Worm (Caenorhabditis elegans) whole organism, L1 larva: Measurements from ENCODE around the gene dhs-17.

Source experiments
- C16A3.4 ChIP-seq: fragments of 150-350 bp; optimal IDR thresholded peaks from 2 replicates; lab custom pipeline; 2014; ENCODE audit warnings: missing biosample characterization, missing genetic modification characterization
- aha-1 ChIP-seq: fragments of 150-350 bp; optimal IDR thresholded peaks from 2 replicates; lab custom pipeline; 2014; ENCODE audit warnings: missing biosample characterization, missing genetic modification characterization
- blmp-1 ChIP-seq: fragments of 150-350 bp; optimal IDR thresholded peaks from 2 replicates; lab custom pipeline; 2014; ENCODE audit warnings: missing biosample characterization, missing genetic modification characterization
- ceh-8 ChIP-seq: fragments of 200-800 bp; sonication (Bioruptor generic); optimal IDR thresholded peaks from 2 replicates; lab custom pipeline; 2018; ENCODE audit warnings: mild to moderate bottlenecking, missing genetic modification characterization, moderate library complexity, missing compliant biosample characterization
- ceh-82 ChIP-seq, 3 experiments: fragments of 150-350 bp in 1 of 3; sonication (generic microtip) in 2 of 3; optimal IDR thresholded peaks; 2 replicates each; lab custom pipeline; 2014 to 2017; ENCODE audit warnings: missing biosample characterization in 3 of 3, missing genetic modification characterization in 3 of 3
- ces-1 ChIP-seq: fragments of 150-350 bp; optimal IDR thresholded peaks from 2 replicates; lab custom pipeline; 2014; ENCODE audit warnings: missing biosample characterization, missing genetic modification reagents, missing genetic modification characterization
- dpl-1 ChIP-seq, 3 experiments: fragments of 150-350 bp in 2 of 3; sonication (generic microtip) in 1 of 3; optimal IDR thresholded peaks; 2 replicates each; lab custom pipeline; 2014 to 2017; ENCODE audit warnings: missing biosample characterization in 3 of 3, missing genetic modification characterization in 3 of 3, missing genetic modification reagents in 3 of 3
- dsc-1 ChIP-seq: sonication (generic microtip); optimal IDR thresholded peaks from 2 replicates; lab custom pipeline; 2016; ENCODE audit warnings: mild to moderate bottlenecking, missing genetic modification characterization, missing compliant biosample characterization
- efl-1 ChIP-seq, 4 experiments: fragments of 150-350 bp; optimal IDR thresholded peaks in 3 of 4; peaks in 1 of 4; 1 replicate in 1 of 4; 2 replicates in 3 of 4; lab custom pipeline; 2014; ENCODE audit warnings: missing biosample characterization in 2 of 4, missing genetic modification characterization in 2 of 4, missing genetic modification reagents in 2 of 4
- efl-3 ChIP-seq: fragments of 200-800 bp; sonication (Bioruptor generic); optimal IDR thresholded peaks from 2 replicates; lab custom pipeline; 2018; ENCODE audit warnings: mild to moderate bottlenecking, missing genetic modification characterization, missing compliant biosample characterization
- egl-13 ChIP-seq: sonication (generic microtip); optimal IDR thresholded peaks from 2 replicates; lab custom pipeline; 2016; ENCODE audit warnings: missing genotype, missing genetic modification reagents, missing genetic modification characterization, missing compliant biosample characterization
- fkh-10 ChIP-seq: sonication (generic microtip); optimal IDR thresholded peaks from 2 replicates; lab custom pipeline; 2017; ENCODE audit warnings: missing biosample characterization, missing genetic modification reagents, missing genetic modification characterization
- fkh-8 ChIP-seq: sonication (generic microtip); optimal IDR thresholded peaks from 2 replicates; lab custom pipeline; 2016; ENCODE audit warnings: mild to moderate bottlenecking, missing genetic modification characterization, missing compliant biosample characterization
- grh-1 ChIP-seq: fragments of 200-800 bp; sonication (Bioruptor generic); IDR thresholded peaks from 2 replicates; pipeline ENCODE4 v1.3.6; 2022; ENCODE audit warnings: missing genetic modification reagents, missing genetic modification characterization, missing compliant biosample characterization
- hlh-17 ChIP-seq: fragments of 200-800 bp; sonication (Bioruptor generic); optimal IDR thresholded peaks from 2 replicates; lab custom pipeline; 2018; ENCODE audit warnings: missing genetic modification characterization, mild to moderate bottlenecking, missing compliant biosample characterization, moderate library complexity, borderline replicate concordance
- hlh-4 ChIP-seq: sonication (generic microtip); optimal IDR thresholded peaks from 2 replicates; lab custom pipeline; 2016; ENCODE audit warnings: mild to moderate bottlenecking, missing genetic modification characterization, missing compliant biosample characterization
- lin-14 ChIP-seq: fragments of 200-800 bp; sonication (Bioruptor generic); optimal IDR thresholded peaks from 2 replicates; lab custom pipeline; 2018; ENCODE audit warnings: mild to moderate bottlenecking, missing genetic modification characterization, moderate library complexity, missing compliant biosample characterization
- lin-35 ChIP-seq, 2 experiments: fragments of 150-350 bp; optimal IDR thresholded peaks; 2 replicates each; lab custom pipeline; 2014; ENCODE audit warnings: missing biosample characterization in 2 of 2, missing genetic modification characterization in 2 of 2, missing genetic modification reagents in 2 of 2
- lsy-2 ChIP-seq, 2 experiments: fragments of 150-350 bp; optimal IDR thresholded peaks; 2 replicates each; lab custom pipeline; 2014; ENCODE audit warnings: missing biosample characterization in 2 of 2, missing genetic modification characterization in 2 of 2
- nhr-11 ChIP-seq: fragments of 150-350 bp; optimal IDR thresholded peaks from 2 replicates; lab custom pipeline; 2014; ENCODE audit warnings: missing biosample characterization, missing genetic modification characterization
- nhr-20 ChIP-seq: sonication (generic microtip); optimal IDR thresholded peaks from 2 replicates; lab custom pipeline; 2016; ENCODE audit warnings: mild to moderate bottlenecking, missing genetic modification characterization, missing compliant biosample characterization
- nhr-237 ChIP-seq: fragments of 150-350 bp; optimal IDR thresholded peaks from 2 replicates; lab custom pipeline; 2014; ENCODE audit warnings: missing biosample characterization, missing genetic modification characterization
- nhr-28 ChIP-seq: fragments of 150-350 bp; optimal IDR thresholded peaks from 2 replicates; lab custom pipeline; 2014; ENCODE audit warnings: missing biosample characterization, missing genetic modification characterization
- nhr-71 ChIP-seq: sonication (generic microtip); optimal IDR thresholded peaks from 2 replicates; lab custom pipeline; 2016; ENCODE audit warnings: mild to moderate bottlenecking, missing genetic modification characterization, moderate library complexity, missing compliant biosample characterization
- nhr-77 ChIP-seq: fragments of 150-350 bp; optimal IDR thresholded peaks from 2 replicates; lab custom pipeline; 2014; ENCODE audit warnings: missing biosample characterization, missing genetic modification characterization
- pag-3 ChIP-seq: sonication (generic microtip); optimal IDR thresholded peaks from 2 replicates; lab custom pipeline; 2017; ENCODE audit warnings: missing genetic modification characterization, mild to moderate bottlenecking, missing compliant biosample characterization, antibody characterized with exemption, borderline replicate concordance; ENCODE audit not compliant: insufficient read depth
- pax-3 ChIP-seq: fragments of 200-800 bp; sonication (Bioruptor generic); optimal IDR thresholded peaks from 2 replicates; lab custom pipeline; 2018; ENCODE audit warnings: mild to moderate bottlenecking, missing genetic modification characterization, moderate library complexity, missing compliant biosample characterization
- pqm-1 ChIP-seq: sonication (generic microtip); optimal IDR thresholded peaks from 3 replicates; lab custom pipeline; 2017; ENCODE audit warnings: missing biosample characterization, missing genetic modification characterization
- rnt-1 ChIP-seq: sonication (generic microtip); optimal IDR thresholded peaks from 2 replicates; lab custom pipeline; 2016; ENCODE audit warnings: mild to moderate bottlenecking, missing genetic modification characterization, moderate library complexity, missing compliant biosample characterization
- snpc-4 ChIP-seq: fragments of 150-350 bp; optimal IDR thresholded peaks from 2 replicates; lab custom pipeline; 2014; ENCODE audit warnings: missing biosample characterization, missing genetic modification characterization
- snu-23 ChIP-seq: sonication (generic microtip); optimal IDR thresholded peaks from 2 replicates; lab custom pipeline; 2016; ENCODE audit warnings: missing genetic modification characterization, missing compliant biosample characterization
- sptf-1 ChIP-seq: fragments of 150-350 bp; optimal IDR thresholded peaks from 2 replicates; lab custom pipeline; 2014; ENCODE audit warnings: missing biosample characterization, missing genetic modification characterization
- swsn-7 ChIP-seq: sonication (generic microtip); optimal IDR thresholded peaks from 2 replicates; lab custom pipeline; 2016; ENCODE audit warnings: missing genetic modification characterization, missing compliant biosample characterization
- tbx-2 ChIP-seq: sonication (generic microtip); optimal IDR thresholded peaks from 2 replicates; lab custom pipeline; 2016; ENCODE audit warnings: missing genetic modification characterization, missing compliant biosample characterization
- unc-30 ChIP-seq: sonication (generic microtip); optimal IDR thresholded peaks from 2 replicates; lab custom pipeline; 2017; ENCODE audit warnings: missing biosample characterization, missing genetic modification characterization
- unc-62 ChIP-seq: fragments of 150-350 bp; optimal IDR thresholded peaks from 2 replicates; lab custom pipeline; 2014; ENCODE audit warnings: missing biosample characterization, missing genetic modification reagents, missing genetic modification characterization
- unc-86 ChIP-seq: sonication (generic microtip); optimal IDR thresholded peaks from 2 replicates; lab custom pipeline; 2016; ENCODE audit warnings: missing genetic modification characterization, missing compliant biosample characterization
- unc-98 ChIP-seq: fragments of 200-800 bp; sonication (Bioruptor generic); IDR thresholded peaks from 2 replicates; pipeline ENCODE4 v1.3.6; 2022; ENCODE audit warnings: missing genetic modification characterization, missing compliant biosample characterization
- vab-15 ChIP-seq: sonication (generic microtip); optimal IDR thresholded peaks from 2 replicates; lab custom pipeline; 2017; ENCODE audit warnings: missing genotype, mild to moderate bottlenecking, missing genetic modification characterization, missing compliant biosample characterization
- xbp-1 ChIP-seq: sonication (generic microtip); optimal IDR thresholded peaks from 2 replicates; lab custom pipeline; 2016; ENCODE audit warnings: missing genetic modification characterization, missing compliant biosample characterization
- zag-1 ChIP-seq: fragments of 150-350 bp; optimal IDR thresholded peaks from 2 replicates; lab custom pipeline; 2014; ENCODE audit warnings: missing biosample characterization, missing genetic modification characterization
- ztf-4 ChIP-seq: fragments of 150-350 bp; optimal IDR thresholded peaks from 2 replicates; lab custom pipeline; 2014; ENCODE audit warnings: missing biosample characterization, missing genetic modification characterization

dhs-17 gene

DNA sequence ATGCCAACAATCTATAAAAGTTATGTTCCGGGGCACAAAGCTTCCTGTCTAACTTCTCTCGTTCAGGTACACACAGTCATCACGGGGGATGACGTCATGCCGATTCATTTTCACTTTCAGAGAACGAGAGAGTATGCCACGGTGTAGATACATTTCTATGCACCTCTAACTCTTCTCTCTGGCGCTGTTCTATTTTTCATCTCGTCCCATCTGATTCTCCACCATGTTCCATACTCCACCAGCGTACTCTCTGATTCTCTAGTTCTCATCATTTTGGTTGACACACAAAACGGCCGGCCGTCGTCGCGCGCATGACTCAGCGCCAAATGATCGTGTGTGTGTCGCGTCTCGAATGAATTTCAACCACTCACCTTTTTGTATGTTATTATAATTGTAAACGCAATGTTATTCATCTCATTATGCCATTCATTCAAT lies 34.2 kb downstream of the dhs-17 start (continued):
- TF ChIP-seq unc-98 (GFP tag; lab: Robert Waterston, UW) (no peak), nhr-77 (peak; percentile 97), pax-3 (tag; lab: Kevin White, UChicago) (peak; percentile 88), C16A3.4 (tag; lab: Kevin White, UChicago) (peak; percentile 87), grh-1 (peak; percentile 80), dsc-1 (tag; lab: Kevin White, UChicago) (peak; percentile 86), nhr-28 (no peak), efl-1 (optimal IDR thresholded peaks at IDR 0.05; lab: Kevin White, UChicago) (peak; percentile 82 to 92), efl-1 (GFP tag; optimal IDR thresholded peaks at IDR 0.05 in 1 of 2; lab: Kevin White, UChicago) (peak; percentile 56 to 94), dpl-1 (GFP tag; optimal IDR thresholded peaks at IDR 0.05; lab: Kevin White, UChicago) (peak; percentile 64 to 69 (median 66)), unc-86 (peak; percentile 82), aha-1 (tag; lab: Kevin White, UChicago) (peak; percentile 37), hlh-4 (tag; lab: Kevin White, UChicago) (no peak)
- TF ChIP-seq, all 84 proteins: peak for 57

DNA sequence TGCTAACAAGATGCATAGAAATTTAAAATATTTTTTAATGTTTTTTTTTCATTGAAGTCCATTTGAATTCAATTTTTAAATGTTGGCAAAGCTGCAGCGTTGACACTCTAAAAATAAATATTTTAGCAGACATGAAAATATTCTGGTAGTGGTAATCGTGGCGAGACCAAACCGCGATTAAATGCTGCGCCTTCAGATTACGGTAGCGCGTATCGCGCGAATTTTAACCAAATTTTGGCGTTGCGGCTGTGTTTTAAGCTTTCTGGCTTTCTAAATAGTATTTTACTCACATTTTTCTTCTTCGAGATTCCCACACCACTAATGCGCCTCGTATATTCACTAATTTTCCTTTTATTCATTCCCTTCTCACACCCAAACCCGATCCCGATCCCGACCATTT lies 38.5 kb downstream of the dhs-17 start, which contains the start of gene cpg-4:
Gene cpg-4 (plus strand): TSS at position 303 of the 400 bp plus-strand sequence.
- TF ChIP-seq tbx-2 (no peak), lin-35 (GFP tag; optimal IDR thresholded peaks at IDR 0.05; lab: Kevin White, UChicago) (no peak), nhr-77 (no peak), sptf-1 (no peak), pag-3 (tag; lab: Kevin White, UChicago) (no peak), efl-1 (optimal IDR thresholded peaks at IDR 0.05; lab: Kevin White, UChicago) (no peak), efl-1 (GFP tag; optimal IDR thresholded peaks at IDR 0.05 in 1 of 2; lab: Kevin White, UChicago) (no peak), unc-62 (GFP tag; lab: Kevin White, UChicago) (no peak), fkh-10 (GFP tag; lab: Kevin White, UChicago) (no peak), ceh-8 (GFP tag; lab: Kevin White, UChicago) (no peak), ces-1 (GFP tag; lab: Kevin White, UChicago) (no peak), blmp-1 (tag; lab: Kevin White, UChicago) (no peak), ceh-82 (tag; optimal IDR thresholded peaks at IDR 0.05; lab: Kevin White, UChicago) (no peak)
- TF ChIP-seq, all 84 proteins: peak for 0

DNA sequence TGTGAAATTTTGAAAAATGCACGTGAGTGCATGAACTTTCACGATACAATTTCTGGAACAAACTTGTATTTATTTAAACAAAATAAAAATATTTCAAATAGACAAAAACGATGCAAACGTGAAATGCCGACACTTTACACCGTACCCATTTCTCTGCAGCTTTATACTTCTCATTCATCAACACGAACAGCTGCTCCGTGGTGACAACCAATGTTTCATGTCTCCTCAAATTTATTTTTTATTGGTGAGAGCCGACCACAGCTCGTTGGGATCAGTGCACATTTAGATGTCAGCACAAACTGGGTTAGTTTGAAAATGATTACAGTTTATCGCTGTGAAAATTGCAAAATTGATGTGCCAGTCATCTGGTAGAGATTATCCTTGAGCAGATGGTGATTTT lies 39.0 kb downstream of the dhs-17 start:
- no peak for TF ChIP-seq sptf-1
- peak; percentile 4 for TF ChIP-seq nhr-71 (tag; lab: Kevin White, UChicago)
- TF ChIP-seq rnt-1: peak; percentile 51
- TF ChIP-seq nhr-11 (tag; lab: Kevin White, UChicago): no peak
- TF ChIP-seq dsc-1 (tag; lab: Kevin White, UChicago): no peak
- TF ChIP-seq nhr-237 (tag; lab: Kevin White, UChicago): no peak
- TF ChIP-seq dpl-1 (GFP tag; optimal IDR thresholded peaks at IDR 0.05; lab: Kevin White, UChicago): no peak
- TF ChIP-seq zag-1: no peak
- TF ChIP-seq vab-15 (tag; lab: Kevin White, UChicago): no peak
- TF ChIP-seq unc-30 (tag; lab: Kevin White, UChicago): no peak
- no peak for TF ChIP-seq efl-1 (optimal IDR thresholded peaks at IDR 0.05; lab: Kevin White, UChicago)
- peak in 1 of 2 experiments; percentile 31 for TF ChIP-seq efl-1 (GFP tag; optimal IDR thresholded peaks at IDR 0.05 in 1 of 2; lab: Kevin White, UChicago)
- TF ChIP-seq lin-14 (GFP tag; lab: Kevin White, UChicago): peak; percentile 30
- TF ChIP-seq pqm-1 (tag; lab: Kevin White, UChicago): no peak
- TF ChIP-seq, all 84 proteins: peak for 4

DNA sequence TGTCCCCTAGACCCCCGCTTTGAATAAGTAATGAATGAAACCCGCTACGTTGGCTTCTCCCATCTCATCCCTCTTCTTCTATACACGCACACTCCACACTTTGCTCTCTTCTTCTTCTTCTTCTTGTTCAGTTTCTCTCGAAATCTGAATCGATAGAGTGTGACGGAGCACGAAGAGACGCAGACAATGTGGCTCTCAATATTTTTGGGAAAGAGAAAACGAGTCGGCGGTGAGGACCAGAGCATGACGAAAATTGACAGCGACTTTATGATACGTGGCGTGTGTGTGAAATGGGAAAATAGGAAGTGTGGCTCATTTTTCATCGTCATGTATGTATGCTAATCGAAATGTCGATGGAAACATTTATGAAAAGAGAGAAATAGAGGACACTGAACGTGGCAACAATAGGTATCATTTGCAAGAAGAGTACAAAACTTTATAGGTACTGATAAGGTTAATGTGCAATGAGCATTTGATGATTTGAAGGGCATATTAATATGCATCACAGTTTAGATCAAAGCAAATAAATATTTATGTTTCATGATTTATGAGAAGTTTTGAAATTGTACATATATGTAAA lies 43.0 kb downstream of the dhs-17 start:
- peak in 2 of 3 experiments; percentile 20 to 47 for TF ChIP-seq dpl-1 (GFP tag; optimal IDR thresholded peaks at IDR 0.05; lab: Kevin White, UChicago)
- TF ChIP-seq nhr-20 (tag; lab: Kevin White, UChicago): peak; percentile 22
- TF ChIP-seq dsc-1 (tag; lab: Kevin White, UChicago): peak; percentile 52
- TF ChIP-seq ceh-82 (tag; optimal IDR thresholded peaks at IDR 0.05; lab: Kevin White, UChicago): peak; percentile 34 to 59 (median 38)
- TF ChIP-seq rnt-1: peak; percentile 56
- peak; percentile 87 for TF ChIP-seq fkh-8 (tag; lab: Kevin White, UChicago)
- peak; percentile 34 to 62 for TF ChIP-seq lsy-2 (tag; optimal IDR thresholded peaks at IDR 0.05; lab: Kevin White, UChicago)
- TF ChIP-seq snu-23 (GFP tag; lab: Kevin White, UChicago): peak; percentile 59
- TF ChIP-seq xbp-1 (tag; lab: Kevin White, UChicago): peak; percentile 56
- TF ChIP-seq nhr-71 (tag; lab: Kevin White, UChicago): peak; percentile 67
- no peak for TF ChIP-seq unc-62 (GFP tag; lab: Kevin White, UChicago)
- no peak for TF ChIP-seq ces-1 (GFP tag; lab: Kevin White, UChicago)
- TF ChIP-seq egl-13 (tag; lab: Kevin White, UChicago): peak; percentile 19
- TF ChIP-seq ztf-4 (tag; lab: Kevin White, UChicago): no peak
- TF ChIP-seq efl-3 (GFP tag; lab: Kevin White, UChicago): no peak
- TF ChIP-seq ceh-8 (GFP tag; lab: Kevin White, UChicago): peak; percentile 47
- no peak for TF ChIP-seq nhr-28
- TF ChIP-seq swsn-7 (tag; lab: Kevin White, UChicago): peak; percentile 57
- TF ChIP-seq hlh-4 (tag; lab: Kevin White, UChicago): no peak
- TF ChIP-seq hlh-17: no peak
- peak; percentile 5 for TF ChIP-seq snpc-4 (tag; lab: Kevin White, UChicago)
- peak in 1 of 2 experiments; percentile 29 for TF ChIP-seq lin-35 (GFP tag; optimal IDR thresholded peaks at IDR 0.05; lab: Kevin White, UChicago)
